Worm (Caenorhabditis elegans) whole organism, young adult: ENCODE results near the gene pgp-7.

Experiments used
- Y79H2A.3 ChIP-seq: fragments of 200-800 bp; sonication (Bioruptor generic); conservative IDR thresholded peaks from 2 replicates; pipeline ENCODE4 v1.3.6; 2022; ENCODE audit warnings: missing genetic modification reagents, missing genetic modification characterization, missing compliant biosample characterization
- Y95B8A.8 ChIP-seq: fragments of 200-800 bp; sonication (Bioruptor generic); IDR thresholded peaks from 2 replicates; pipeline ENCODE4 v1.3.6; 2022; ENCODE audit warnings: missing genetic modification reagents, missing genetic modification characterization, missing compliant biosample characterization
- aptf-2 ChIP-seq: fragments of 200-800 bp; sonication (Bioruptor generic); conservative IDR thresholded peaks from 2 replicates; pipeline ENCODE4 v1.3.6; 2022; ENCODE audit warnings: missing genetic modification reagents, missing genetic modification characterization, missing compliant biosample characterization
- aptf-3 ChIP-seq: fragments of 200-800 bp; sonication (Bioruptor generic); IDR thresholded peaks from 2 replicates; pipeline ENCODE4 v1.3.6; 2022; ENCODE audit warnings: missing genetic modification characterization, missing compliant biosample characterization
- ceh-79 ChIP-seq: sonication (generic microtip); optimal IDR thresholded peaks from 2 replicates; lab custom pipeline; 2017; ENCODE audit warnings: mild to moderate bottlenecking, missing genetic modification characterization, missing compliant biosample characterization
- ets-4 ChIP-seq: fragments of 200-800 bp; sonication (Bioruptor generic); optimal IDR thresholded peaks from 2 replicates; lab custom pipeline; 2018; ENCODE audit warnings: mild to moderate bottlenecking, missing genetic modification characterization, missing compliant biosample characterization
- hmg-1.2 ChIP-seq: fragments of 200-800 bp; sonication (Bioruptor generic); IDR thresholded peaks from 2 replicates; pipeline ENCODE4 v1.3.6; 2022; ENCODE audit warnings: missing genetic modification reagents, missing genetic modification characterization, missing compliant biosample characterization
- pha-4 ChIP-seq: fragments of 150-350 bp; sonication (generic microtip); optimal IDR thresholded peaks from 2 replicates; lab custom pipeline; 2014; ENCODE audit warnings: missing biosample characterization, missing genetic modification reagents, missing genetic modification characterization
- rec-8 ChIP-seq, 2 experiments: sonication (generic microtip); optimal IDR thresholded peaks; 2 replicates each; lab custom pipeline; 2016; ENCODE audit warnings: mild to moderate bottlenecking in 2 of 2, missing genetic modification characterization in 2 of 2, missing genetic modification reagents in 2 of 2, missing genotype in 2 of 2, missing biosample characterization in 1 of 2, missing compliant biosample characterization in 1 of 2, moderate library complexity in 1 of 2
- sdz-38 ChIP-seq: sonication (generic microtip); optimal IDR thresholded peaks from 2 replicates; lab custom pipeline; 2016; ENCODE audit warnings: missing genotype, missing genetic modification characterization, missing compliant biosample characterization
- tbx-9 ChIP-seq: sonication (generic microtip); optimal IDR thresholded peaks from 2 replicates; lab custom pipeline; 2016; ENCODE audit warnings: borderline replicate concordance, missing genetic modification characterization, inconsistent platforms, missing compliant biosample characterization
- unc-62 ChIP-seq: fragments of 150-350 bp; optimal IDR thresholded peaks from 2 replicates; lab custom pipeline; 2014; ENCODE audit warnings: missing biosample characterization, missing genetic modification reagents, missing genetic modification characterization
- zfh-2 ChIP-seq: fragments of 200-800 bp; sonication (Bioruptor generic); conservative IDR thresholded peaks from 2 replicates; pipeline ENCODE4 v1.3.6; 2022; ENCODE audit warnings: missing genetic modification reagents, missing genetic modification characterization, missing compliant biosample characterization

DNA sequence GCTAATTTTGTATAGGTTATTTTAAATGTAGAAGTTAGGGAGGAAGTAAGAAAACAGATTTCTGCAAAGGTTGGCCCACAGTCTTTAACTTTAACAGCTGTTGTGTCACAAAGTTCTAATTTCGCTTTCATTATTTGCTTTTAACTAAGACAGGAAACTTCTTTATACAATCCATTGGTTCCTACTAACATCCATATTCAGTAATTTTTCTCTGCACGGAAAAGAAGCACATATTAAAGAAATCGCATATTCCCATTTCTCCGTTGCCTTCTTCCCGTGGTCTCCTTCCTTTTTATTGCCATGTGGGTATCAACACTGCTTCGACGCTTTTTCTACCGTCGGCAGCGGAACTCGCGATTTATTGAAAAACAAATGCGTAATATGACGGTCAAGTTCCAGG, 11.9 kb upstream of the pgp-7 start, which contains the start of gene T21E8.6:
- TF ChIP-seq tbx-9 (no peak), Y95B8A.8 (GFP tag; lab: Robert Waterston, UW) (no peak), rec-8 (tag; optimal IDR thresholded peaks at IDR 0.05; lab: Kevin White, UChicago) (no peak), sdz-38 (tag; lab: Kevin White, UChicago) (no peak), pha-4 (tag; lab: Kevin White, UChicago) (no peak), hmg-1.2 (GFP tag; lab: Robert Waterston, UW) (no peak), zfh-2 (no peak), ets-4 (GFP tag; lab: Kevin White, UChicago) (no peak), Y79H2A.3 (GFP tag; lab: Robert Waterston, UW) (no peak), aptf-3 (GFP tag; lab: Robert Waterston, UW) (no peak), ceh-79 (tag; lab: Kevin White, UChicago) (no peak), unc-62 (GFP tag; lab: Kevin White, UChicago) (no peak), aptf-2 (no peak)
